Worm (Caenorhabditis elegans) whole organism, L2 larva: ENCODE data around the gene F19H6.5.
A peak's percentile ranks its signal among the peaks of the same experiment; 100 is the strongest.

Experiments used
- R02D3.7 ChIP-seq: fragments of 150-350 bp; optimal IDR thresholded peaks from 2 replicates; lab custom pipeline; 2014; ENCODE audit warnings: missing biosample characterization, missing genetic modification characterization
- ZK546.5 ChIP-seq: sonication (generic microtip); optimal IDR thresholded peaks from 2 replicates; lab custom pipeline; 2017; ENCODE audit warnings: missing biosample characterization, missing genetic modification characterization
- alr-1 ChIP-seq: fragments of 150-350 bp; optimal IDR thresholded peaks from 2 replicates; lab custom pipeline; 2014; ENCODE audit warnings: missing biosample characterization, missing genetic modification characterization
- aly-2 ChIP-seq: fragments of 150-350 bp; optimal IDR thresholded peaks from 2 replicates; lab custom pipeline; 2014; ENCODE audit warnings: missing biosample characterization, missing genetic modification characterization
- ama-1 ChIP-seq: fragments of 150-350 bp; optimal IDR thresholded peaks from 2 replicates; lab custom pipeline; 2018; ENCODE audit warnings: inconsistent platforms
- blmp-1 ChIP-seq: sonication (generic microtip); optimal IDR thresholded peaks from 2 replicates; lab custom pipeline; 2017; ENCODE audit warnings: missing genetic modification characterization, mild to moderate bottlenecking, missing compliant biosample characterization, antibody characterized with exemption, moderate library complexity; ENCODE audit not compliant: insufficient read depth
- ceh-16 ChIP-seq: fragments of 150-350 bp; optimal IDR thresholded peaks from 2 replicates; lab custom pipeline; 2014; ENCODE audit warnings: missing biosample characterization, missing genetic modification characterization
- crh-2 ChIP-seq: sonication (generic microtip); optimal IDR thresholded peaks from 2 replicates; lab custom pipeline; 2017; ENCODE audit warnings: missing biosample characterization, missing genetic modification characterization
- dmd-4 ChIP-seq: sonication (generic microtip); optimal IDR thresholded peaks from 2 replicates; lab custom pipeline; 2017; ENCODE audit warnings: missing biosample characterization, missing genetic modification characterization
- fos-1 ChIP-seq: fragments of 150-350 bp; optimal IDR thresholded peaks from 2 replicates; lab custom pipeline; 2014; ENCODE audit warnings: missing biosample characterization, missing genetic modification characterization
- lin-11 ChIP-seq: fragments of 150-350 bp; sonication (generic microtip); optimal IDR thresholded peaks from 2 replicates; lab custom pipeline; 2014; ENCODE audit warnings: missing biosample characterization, missing genetic modification characterization, inconsistent platforms, mixed read lengths
- lin-13 ChIP-seq: fragments of 150-350 bp; optimal IDR thresholded peaks from 2 replicates; lab custom pipeline; 2014; ENCODE audit warnings: missing biosample characterization, missing genetic modification reagents, missing genetic modification characterization
- lin-39 ChIP-seq: fragments of 150-350 bp; optimal IDR thresholded peaks from 2 replicates; lab custom pipeline; 2014; ENCODE audit warnings: missing biosample characterization, missing genetic modification reagents, missing genetic modification characterization
- mab-5 ChIP-seq: fragments of 150-350 bp; optimal IDR thresholded peaks from 2 replicates; lab custom pipeline; 2014; ENCODE audit warnings: missing biosample characterization, missing genetic modification characterization
- mbf-1 ChIP-seq: sonication (generic microtip); optimal IDR thresholded peaks from 2 replicates; lab custom pipeline; 2017; ENCODE audit warnings: missing biosample characterization, missing genetic modification characterization
- mdl-1 ChIP-seq, 2 experiments: fragments of 150-350 bp in 1 of 2; sonication (generic microtip) in 1 of 2; optimal IDR thresholded peaks; 2 replicates each; lab custom pipeline; 2017; ENCODE audit warnings: missing biosample characterization in 2 of 2, missing genetic modification characterization in 2 of 2
- nhr-10 ChIP-seq: sonication (generic microtip); optimal IDR thresholded peaks from 2 replicates; lab custom pipeline; 2017; ENCODE audit warnings: missing biosample characterization, missing genetic modification characterization
- nhr-11 ChIP-seq: fragments of 150-350 bp; optimal IDR thresholded peaks from 2 replicates; lab custom pipeline; 2014; ENCODE audit warnings: missing biosample characterization, missing genetic modification characterization
- nhr-12 ChIP-seq: fragments of 150-350 bp; optimal IDR thresholded peaks from 2 replicates; lab custom pipeline; 2014; ENCODE audit warnings: missing biosample characterization, missing genetic modification characterization
- nhr-129 ChIP-seq: fragments of 150-350 bp; optimal IDR thresholded peaks from 2 replicates; lab custom pipeline; 2014; ENCODE audit warnings: missing biosample characterization, missing genetic modification characterization
- nhr-21 ChIP-seq: fragments of 150-350 bp; optimal IDR thresholded peaks from 2 replicates; lab custom pipeline; 2014; ENCODE audit warnings: missing biosample characterization, missing genetic modification characterization
- nhr-23 ChIP-seq: fragments of 150-350 bp; optimal IDR thresholded peaks from 2 replicates; lab custom pipeline; 2014; ENCODE audit warnings: missing biosample characterization, missing genetic modification reagents, missing genetic modification characterization
- nhr-25 ChIP-seq: fragments of 150-350 bp; sonication (generic microtip); optimal IDR thresholded peaks from 3 replicates; lab custom pipeline; 2014; ENCODE audit warnings: missing biosample characterization, missing genetic modification characterization
- nhr-6 ChIP-seq: fragments of 150-350 bp; optimal IDR thresholded peaks from 2 replicates; lab custom pipeline; 2014; ENCODE audit warnings: missing biosample characterization, missing genetic modification characterization
- nhr-77 ChIP-seq: fragments of 150-350 bp; optimal IDR thresholded peaks from 2 replicates; lab custom pipeline; 2014; ENCODE audit warnings: missing biosample characterization, missing genetic modification characterization
- sem-4 ChIP-seq: fragments of 150-350 bp; optimal IDR thresholded peaks from 2 replicates; lab custom pipeline; 2014; ENCODE audit warnings: missing biosample characterization, missing genetic modification reagents, missing genetic modification characterization
- sma-3 ChIP-seq: sonication (generic microtip); optimal IDR thresholded peaks from 2 replicates; lab custom pipeline; 2016; ENCODE audit warnings: missing genetic modification reagents, missing genetic modification characterization, missing compliant biosample characterization
- sma-9 ChIP-seq, 2 experiments: fragments of 150-350 bp in 1 of 2; sonication (generic microtip) in 1 of 2; optimal IDR thresholded peaks; 2 replicates each; lab custom pipeline; 2014 to 2016; ENCODE audit warnings: missing genetic modification characterization in 2 of 2, mild to moderate bottlenecking in 1 of 2, missing biosample characterization in 1 of 2, missing compliant biosample characterization in 1 of 2, missing genetic modification reagents in 1 of 2, moderate library complexity in 1 of 2
- unc-55 ChIP-seq: fragments of 150-350 bp; sonication (generic microtip); optimal IDR thresholded peaks from 3 replicates; lab custom pipeline; 2014; ENCODE audit warnings: missing biosample characterization, missing genetic modification reagents, missing genetic modification characterization
- unc-62 ChIP-seq: fragments of 150-350 bp; optimal IDR thresholded peaks from 2 replicates; lab custom pipeline; 2014; ENCODE audit warnings: missing biosample characterization, missing genetic modification reagents, missing genetic modification characterization
- zag-1 ChIP-seq: fragments of 150-350 bp; optimal IDR thresholded peaks from 2 replicates; lab custom pipeline; 2014; ENCODE audit warnings: missing biosample characterization, missing genetic modification characterization
- ztf-1 ChIP-seq: fragments of 200-800 bp; sonication (Bioruptor generic); conservative IDR thresholded peaks from 2 replicates; pipeline ENCODE4 v1.3.6; 2022; ENCODE audit warnings: missing genetic modification characterization, missing compliant biosample characterization

Gene F19H6.5

ce11 chrX:12341338-12341737, 23.4 kb downstream of the F19H6.5 start, which contains the start of gene zig-2:
Gene zig-2, minus strand, starts transcription at chrX:12341438.
- no peak for TF ChIP-seq nhr-129 (tag; lab: Kevin White, UChicago)
- TF ChIP-seq nhr-12 (tag; lab: Kevin White, UChicago), result no peak
- no peak for TF ChIP-seq nhr-77
- TF ChIP-seq, all 48 proteins: peak for 0

ce11 chrX:12337846-12338490, 26.7 kb downstream of the F19H6.5 start, which contains the start of gene srd-44:
Gene srd-44, plus strand, starts transcription at chrX:12338440.
- peak; percentile 17 for TF ChIP-seq sma-3
- TF ChIP-seq R02D3.7 (tag; lab: Kevin White, UChicago), result no peak
- no peak for TF ChIP-seq ZK546.5 (tag; lab: Kevin White, UChicago)
- TF ChIP-seq nhr-25 (tag; lab: Kevin White, UChicago), result no peak
- TF ChIP-seq lin-13 (GFP tag; lab: Kevin White, UChicago), result no peak
- TF ChIP-seq mbf-1 (tag; lab: Kevin White, UChicago), result no peak
- no peak for TF ChIP-seq nhr-77
- TF ChIP-seq ama-1 (lab: Kevin White, UChicago), result no peak
- TF ChIP-seq ztf-1 (GFP tag; lab: Robert Waterston, UW), result no peak
- peak; percentile 18 for TF ChIP-seq nhr-21 (tag; lab: Kevin White, UChicago)
- peak; percentile 25 for TF ChIP-seq fos-1 (tag; lab: Kevin White, UChicago)
- TF ChIP-seq zag-1 (tag; lab: Kevin White, UChicago), result no peak
- TF ChIP-seq sma-9 (GFP tag; optimal IDR thresholded peaks at IDR 0.05; lab: Kevin White, UChicago), result no peak
- TF ChIP-seq sma-9 (tag; optimal IDR thresholded peaks at IDR 0.05; lab: Kevin White, UChicago), result no peak
- TF ChIP-seq nhr-6 (tag; lab: Kevin White, UChicago), result no peak
- TF ChIP-seq blmp-1 (tag; lab: Kevin White, UChicago), result no peak
- TF ChIP-seq crh-2 (tag; lab: Kevin White, UChicago), result peak; percentile 21

ce11 chrX:12335808-12336207, 28.9 kb downstream of the F19H6.5 start, which contains the start of gene srd-48:
Gene srd-48, plus strand, starts transcription at chrX:12336108.
- TF ChIP-seq fos-1 (tag; lab: Kevin White, UChicago) (no peak), sem-4 (tag; lab: Kevin White, UChicago) (no peak), aly-2 (no peak)

- TF ChIP-seq lin-39 (tag; lab: Kevin White, UChicago) (no peak), sma-3 (no peak), unc-62 (GFP tag; lab: Kevin White, UChicago) (no peak), nhr-10 (no peak), mbf-1 (tag; lab: Kevin White, UChicago) (no peak), nhr-23 (tag; lab: Kevin White, UChicago) (no peak), nhr-11 (no peak), alr-1 (no peak), dmd-4 (tag; lab: Kevin White, UChicago) (no peak), lin-11 (tag; lab: Kevin White, UChicago) (no peak), ZK546.5 (tag; lab: Kevin White, UChicago) (no peak), crh-2 (tag; lab: Kevin White, UChicago) (no peak), mdl-1 (tag; optimal IDR thresholded peaks at IDR 0.05; lab: Kevin White, UChicago) (no peak), mab-5 (tag; lab: Kevin White, UChicago) (no peak)
- TF ChIP-seq, all 48 proteins: peak for 0
Observed at ce11 chrX:12333479-12333878, 31.2 kb downstream of the F19H6.5 start, which contains the start of gene srd-47. Gene srd-47, plus strand, starts transcription at chrX:12333642.

- TF ChIP-seq unc-55 (GFP tag; lab: Kevin White, UChicago), result no peak
- TF ChIP-seq ceh-16 (tag; lab: Kevin White, UChicago), result no peak
- no peak for TF ChIP-seq mab-5 (tag; lab: Kevin White, UChicago)
- TF ChIP-seq sma-3, result no peak
- TF ChIP-seq lin-13 (GFP tag; lab: Kevin White, UChicago), result no peak
- no peak for TF ChIP-seq ama-1 (lab: Kevin White, UChicago)
- TF ChIP-seq, all 48 proteins: peak for 0
Observed at ce11 chrX:12331795-12332194, 32.9 kb downstream of the F19H6.5 start, which contains the start of gene srd-46. Gene srd-46, plus strand, starts transcription at chrX:12332095.
